Fruit fly (Drosophila melanogaster) whole organism, prepupa: ENCODE results near the gene CSN8.
A peak's percentile ranks its signal among the peaks of the same experiment; 100 is the strongest.

ENCODE experiments used
- Blimp-1 ChIP-seq: fragments of 200-800 bp; sonication (Bioruptor generic); optimal IDR thresholded peaks from 3 replicates; lab custom pipeline; 2017; ENCODE audit warnings: missing biosample characterization, missing genetic modification characterization, mild to moderate bottlenecking, moderate library complexity, missing genetic modification reagents
- CG10669 ChIP-seq: fragments of 200-800 bp; sonication (Bioruptor generic); optimal IDR thresholded peaks from 3 replicates; lab custom pipeline; 2018; ENCODE audit warnings: missing biosample characterization, mild to moderate bottlenecking, missing genetic modification characterization, moderate library complexity
- CG15336 ChIP-seq: fragments of 200-800 bp; sonication (Bioruptor generic); IDR thresholded peaks from 2 replicates; pipeline ENCODE4 v1.3.6; 2022; ENCODE audit warnings: missing biosample characterization, missing genetic modification characterization
- CG16779 ChIP-seq: fragments of 200-800 bp; sonication (Bioruptor generic); optimal IDR thresholded peaks from 3 replicates; lab custom pipeline; 2017; ENCODE audit warnings: missing biosample characterization, mild to moderate bottlenecking, missing genetic modification characterization
- CG4318 ChIP-seq: fragments of 200-800 bp; sonication (Bioruptor generic); optimal IDR thresholded peaks from 3 replicates; lab custom pipeline; 2017; ENCODE audit warnings: missing biosample characterization, mild to moderate bottlenecking, missing genetic modification characterization
- CG6854 ChIP-seq: fragments of 200-800 bp; sonication (Bioruptor generic); optimal IDR thresholded peaks from 2 replicates; lab custom pipeline; 2017; ENCODE audit warnings: missing biosample characterization, mild to moderate bottlenecking, missing genetic modification characterization
- Eip93F ChIP-seq: fragments of 200-800 bp; sonication (Bioruptor generic); optimal IDR thresholded peaks from 2 replicates; lab custom pipeline; 2016; ENCODE audit warnings: missing biosample characterization, mild to moderate bottlenecking, missing genetic modification characterization
- Ets21C ChIP-seq: fragments of 200-800 bp; sonication (Bioruptor generic); optimal IDR thresholded peaks from 3 replicates; lab custom pipeline; 2016; ENCODE audit warnings: missing biosample characterization, missing genetic modification characterization
- OdsH ChIP-seq: fragments of 200-800 bp; sonication (Bioruptor generic); optimal IDR thresholded peaks from 3 replicates; lab custom pipeline; 2016; ENCODE audit warnings: missing biosample characterization, missing genetic modification characterization
- acj6 ChIP-seq: fragments of 200-800 bp; sonication (Bioruptor generic); optimal IDR thresholded peaks from 3 replicates; lab custom pipeline; 2016; ENCODE audit warnings: missing biosample characterization, missing genetic modification characterization
- dsx ChIP-seq: fragments of 200-800 bp; optimal IDR thresholded peaks from 3 replicates; lab custom pipeline; 2019; ENCODE audit warnings: missing biosample characterization, mild to moderate bottlenecking, missing genetic modification characterization, moderate library complexity; ENCODE audit not compliant: poor library complexity, severe bottlenecking
- fd85E ChIP-seq: fragments of 200-800 bp; sonication (Bioruptor generic); optimal IDR thresholded peaks from 3 replicates; lab custom pipeline; 2016; ENCODE audit warnings: missing biosample characterization, missing genetic modification characterization
- pdm3 ChIP-seq: fragments of 200-800 bp; sonication (Bioruptor generic); optimal IDR thresholded peaks from 3 replicates; lab custom pipeline; 2016; ENCODE audit warnings: missing biosample characterization, missing genetic modification characterization
- spab ChIP-seq: fragments of 200-800 bp; sonication (Bioruptor generic); optimal IDR thresholded peaks from 2 replicates; lab custom pipeline; 2017; ENCODE audit warnings: missing biosample characterization, mild to moderate bottlenecking, missing genetic modification characterization, missing genetic modification reagents

DNA sequence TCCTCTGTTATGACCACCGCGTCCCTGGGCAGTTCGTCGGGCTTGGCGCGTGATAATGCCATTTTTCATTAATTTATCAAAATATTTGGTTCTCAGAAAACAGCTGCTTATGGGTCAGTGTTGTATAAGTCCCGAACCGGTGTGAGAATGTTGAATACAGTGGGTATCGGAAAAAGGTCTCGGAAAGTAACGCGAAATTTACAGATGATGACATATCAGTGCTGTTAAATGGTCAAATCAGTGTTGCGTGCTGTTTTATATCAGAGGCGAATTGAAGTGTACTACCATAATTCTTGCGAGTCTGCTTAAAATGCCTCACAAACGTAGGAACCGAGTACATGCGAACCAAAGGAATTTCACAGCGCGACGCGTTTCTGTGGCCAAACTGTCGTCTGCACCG lies 18.0 kb downstream of the CSN8 start, which contains the start of the genes CG13392 and Rcd4:
- TF ChIP-seq CG4318 (GFP tag; lab: Kevin White, UChicago) (no peak), CG10669 (GFP tag; lab: Kevin White, UChicago) (peak; percentile 35), acj6 (GFP tag; lab: Kevin White, UChicago) (peak; percentile 60), spab (GFP tag; lab: Kevin White, UChicago) (no peak), pdm3 (GFP tag; lab: Kevin White, UChicago) (peak; percentile 57), Eip93F (GFP tag; lab: Kevin White, UChicago) (no peak), Ets21C (GFP tag; lab: Kevin White, UChicago) (peak; percentile 42), CG15336 (GFP tag; lab: Robert Waterston, UW) (no peak), CG6854 (peak; percentile 36), CG16779 (tag; lab: Kevin White, UChicago) (no peak), OdsH (GFP tag; lab: Kevin White, UChicago) (peak; percentile 63), dsx (GFP tag; lab: Kevin White, UChicago) (peak; percentile 30), fd85E (GFP tag; lab: Kevin White, UChicago) (peak; percentile 21), Blimp-1 (GFP tag; lab: Kevin White, UChicago) (no peak)
